Fruit fly (Drosophila melanogaster) whole organism, embryonic: ENCODE data around the gene Bace.

Experiments used
- ATbp ChIP-seq: fragments of 200-800 bp; sonication (Bioruptor generic); optimal IDR thresholded peaks from 2 replicates; lab custom pipeline; 2017; ENCODE audit warnings: missing biosample characterization, mild to moderate bottlenecking, missing genetic modification characterization, missing genetic modification reagents
- Adf1 ChIP-seq: fragments of 200-800 bp; sonication (Bioruptor generic); IDR thresholded peaks from 2 replicates; pipeline ENCODE4 v1.3.6; 2022; ENCODE audit warnings: missing biosample characterization, missing genetic modification characterization
- C15 ChIP-seq: fragments of 200-800 bp; sonication (Bioruptor generic); IDR thresholded peaks from 3 replicates; pipeline ENCODE4 v1.3.6; 2022; ENCODE audit warnings: missing biosample characterization, missing genetic modification characterization
- CG11723 ChIP-seq: fragments of 200-800 bp; sonication (Bioruptor generic); optimal IDR thresholded peaks from 2 replicates; lab custom pipeline; 2017; ENCODE audit warnings: missing biosample characterization, mild to moderate bottlenecking, missing genetic modification characterization
- CG12659 ChIP-seq: fragments of 200-800 bp; sonication (Bioruptor generic); optimal IDR thresholded peaks from 3 replicates; lab custom pipeline; 2017; ENCODE audit warnings: mild to moderate bottlenecking, missing biosample characterization, missing genetic modification reagents, missing genetic modification characterization
- CG12769 ChIP-seq: fragments of 200-800 bp; sonication (Bioruptor generic); optimal IDR thresholded peaks from 2 replicates; lab custom pipeline; 2019; ENCODE audit warnings: missing biosample characterization, mild to moderate bottlenecking, missing genetic modification characterization, moderate library complexity
- CG13775 ChIP-seq: fragments of 200-800 bp; sonication (Bioruptor generic); optimal IDR thresholded peaks from 3 replicates; lab custom pipeline; 2017; ENCODE audit warnings: missing biosample characterization, mild to moderate bottlenecking, missing genetic modification characterization
- CG1647 ChIP-seq: fragments of 200-800 bp; sonication (Bioruptor generic); optimal IDR thresholded peaks from 3 replicates; lab custom pipeline; 2016; ENCODE audit warnings: missing biosample characterization, missing genetic modification characterization
- CG16863 ChIP-seq: fragments of 200-800 bp; sonication (Bioruptor generic); optimal IDR thresholded peaks from 3 replicates; lab custom pipeline; 2016; ENCODE audit warnings: missing biosample characterization, missing genetic modification characterization
- CG30431 ChIP-seq: fragments of 200-800 bp; sonication (Bioruptor generic); optimal IDR thresholded peaks from 2 replicates; lab custom pipeline; 2017; ENCODE audit warnings: missing biosample characterization, missing genetic modification characterization
- CG32772 ChIP-seq: fragments of 200-800 bp; sonication (Bioruptor generic); IDR thresholded peaks from 2 replicates; pipeline ENCODE4 v1.3.6; 2022; ENCODE audit warnings: missing biosample characterization, missing genetic modification characterization
- CG33213 ChIP-seq: fragments of 200-800 bp; sonication (Bioruptor generic); optimal IDR thresholded peaks from 3 replicates; lab custom pipeline; 2016; ENCODE audit warnings: missing biosample characterization, missing genetic modification characterization
- CG4820 ChIP-seq: fragments of 200-800 bp; sonication (Bioruptor generic); optimal IDR thresholded peaks from 3 replicates; lab custom pipeline; 2016; ENCODE audit warnings: missing biosample characterization, missing genetic modification characterization
- CG7357 ChIP-seq: fragments of 200-800 bp; sonication (Bioruptor generic); IDR thresholded peaks from 3 replicates; pipeline ENCODE4 v1.3.6; 2022; ENCODE audit warnings: missing biosample characterization, missing genetic modification characterization
- CG7786 ChIP-seq: fragments of 200-800 bp; sonication (Bioruptor generic); optimal IDR thresholded peaks from 2 replicates; lab custom pipeline; 2016; ENCODE audit warnings: missing biosample characterization, missing genetic modification characterization
- CG7839 ChIP-seq: fragments of 200-800 bp; sonication (Bioruptor generic); optimal IDR thresholded peaks from 3 replicates; lab custom pipeline; 2018; ENCODE audit warnings: missing biosample characterization, mild to moderate bottlenecking, missing genetic modification characterization, moderate library complexity
- CG7963 ChIP-seq: fragments of 200-800 bp; sonication (Bioruptor generic); IDR thresholded peaks from 3 replicates; pipeline ENCODE4 v1.3.6; 2022; ENCODE audit warnings: missing biosample characterization, missing genetic modification characterization; ENCODE audit not compliant: partially characterized antibody
- CG9727 ChIP-seq: fragments of 200-800 bp; sonication (Bioruptor generic); optimal IDR thresholded peaks from 3 replicates; lab custom pipeline; 2017; ENCODE audit warnings: missing biosample characterization, mild to moderate bottlenecking, missing genetic modification characterization
- CG9817 ChIP-seq: fragments of 200-800 bp; sonication (Bioruptor generic); optimal IDR thresholded peaks from 2 replicates; lab custom pipeline; 2018; ENCODE audit warnings: missing biosample characterization, mild to moderate bottlenecking, missing genetic modification characterization, moderate library complexity
- CG9876 ChIP-seq: fragments of 200-800 bp; sonication (Bioruptor generic); optimal IDR thresholded peaks from 2 replicates; lab custom pipeline; 2016; ENCODE audit warnings: missing biosample characterization, missing genetic modification characterization
- CG9932 ChIP-seq: fragments of 200-800 bp; sonication (Bioruptor generic); IDR thresholded peaks from 2 replicates; pipeline ENCODE4 v1.3.6; 2022; ENCODE audit warnings: missing biosample characterization, missing genetic modification characterization
- CHES-1-like ChIP-seq: fragments of 200-800 bp; sonication (Bioruptor generic); optimal IDR thresholded peaks from 2 replicates; lab custom pipeline; 2016; ENCODE audit warnings: missing biosample characterization, missing genetic modification characterization
- D19B ChIP-seq: fragments of 200-800 bp; sonication (Bioruptor generic); optimal IDR thresholded peaks from 2 replicates; lab custom pipeline; 2017; ENCODE audit warnings: missing biosample characterization, mild to moderate bottlenecking, missing genetic modification characterization
- Gug ChIP-seq: fragments of 200-800 bp; sonication (Bioruptor generic); IDR thresholded peaks from 4 replicates; pipeline ENCODE4 v1.3.6; 2022; ENCODE audit warnings: missing biosample characterization, missing genetic modification characterization
- HLH3B ChIP-seq: fragments of 200-800 bp; sonication (Bioruptor generic); IDR thresholded peaks from 2 replicates; pipeline ENCODE4 v1.3.6; 2022; ENCODE audit warnings: missing biosample characterization, missing genetic modification characterization
- Hmx ChIP-seq: fragments of 200-800 bp; sonication (Bioruptor generic); optimal IDR thresholded peaks from 2 replicates; lab custom pipeline; 2016; ENCODE audit warnings: missing biosample characterization, missing genetic modification characterization
- MBD-R2 ChIP-seq: fragments of 200-800 bp; sonication (Bioruptor generic); IDR thresholded peaks from 2 replicates; pipeline ENCODE4 v1.3.6; 2022; ENCODE audit warnings: missing biosample characterization, missing genetic modification characterization
- Max ChIP-seq: fragments of 200-800 bp; sonication (Bioruptor generic); optimal IDR thresholded peaks from 2 replicates; lab custom pipeline; 2016; ENCODE audit warnings: missing biosample characterization, mild to moderate bottlenecking, missing genetic modification characterization
- Med ChIP-seq: fragments of 200-800 bp; sonication (Bioruptor generic); peaks from one replicate; lab custom pipeline; 2016; ENCODE audit warnings: missing biosample characterization, missing genetic modification characterization, mild to moderate bottlenecking, inconsistent platforms, moderate library complexity
- Sry-δ ChIP-seq: fragments of 200-800 bp; sonication (Bioruptor generic); optimal IDR thresholded peaks from 2 replicates; lab custom pipeline; 2016; ENCODE audit warnings: missing biosample characterization, missing genetic modification characterization
- TFAM ChIP-seq: fragments of 200-800 bp; sonication (Bioruptor generic); optimal IDR thresholded peaks from 2 replicates; lab custom pipeline; 2017; ENCODE audit warnings: missing biosample characterization, missing genetic modification characterization, inconsistent platforms
- chif ChIP-seq, 2 experiments: fragments of 200-800 bp; sonication (Bioruptor generic); optimal IDR thresholded peaks; 3 replicates each; lab custom pipeline; 2016; ENCODE audit warnings: missing biosample characterization in 2 of 2, missing genetic modification characterization in 2 of 2
- corto ChIP-seq: fragments of 200-800 bp; sonication (Bioruptor generic); optimal IDR thresholded peaks from 2 replicates; lab custom pipeline; 2016; ENCODE audit warnings: missing biosample characterization, mild to moderate bottlenecking, missing genetic modification characterization, moderate library complexity
- crc ChIP-seq: fragments of 200-800 bp; sonication (Bioruptor generic); optimal IDR thresholded peaks from 2 replicates; lab custom pipeline; 2016; ENCODE audit warnings: missing biosample characterization, missing genetic modification characterization
- gsb-n ChIP-seq: fragments of 200-800 bp; sonication (Bioruptor generic); optimal IDR thresholded peaks from 3 replicates; lab custom pipeline; 2018; ENCODE audit warnings: missing biosample characterization, mild to moderate bottlenecking, missing genetic modification characterization
- hbn ChIP-seq: fragments of 200-800 bp; sonication (Bioruptor generic); IDR thresholded peaks from 2 replicates; pipeline ENCODE4 v1.3.6; 2022; ENCODE audit warnings: missing biosample characterization, missing genetic modification characterization; ENCODE audit not compliant: partially characterized antibody
- hkb ChIP-seq, 2 experiments: fragments of 200-800 bp in 1 of 2; fragments of >200 bp in 1 of 2; sonication (Bioruptor generic) in 1 of 2; IDR thresholded peaks in 1 of 2; optimal IDR thresholded peaks in 1 of 2; 2 replicates each; pipeline versions ENCODE4 v1.3.6 to Lab custom; 2017 to 2022; ENCODE audit warnings: missing biosample characterization in 1 of 2, missing genetic modification characterization in 1 of 2
- ind ChIP-seq: fragments of 200-800 bp; sonication (Bioruptor generic); optimal IDR thresholded peaks from 3 replicates; lab custom pipeline; 2016; ENCODE audit warnings: missing biosample characterization, missing genetic modification characterization
- kah ChIP-seq: fragments of 200-800 bp; sonication (Bioruptor generic); optimal IDR thresholded peaks from 2 replicates; lab custom pipeline; 2018; ENCODE audit warnings: missing biosample characterization, mild to moderate bottlenecking, missing genetic modification characterization
- maf-S ChIP-seq: fragments of 200-800 bp; sonication (Bioruptor generic); optimal IDR thresholded peaks from 2 replicates; lab custom pipeline; 2016; ENCODE audit warnings: missing biosample characterization, missing genetic modification characterization
- nerfin-1 ChIP-seq: fragments of 200-800 bp; sonication (Bioruptor generic); optimal IDR thresholded peaks from 3 replicates; lab custom pipeline; 2019; ENCODE audit warnings: missing biosample characterization, mild to moderate bottlenecking, missing genetic modification characterization, moderate library complexity
- nmo ChIP-seq: fragments of 200-800 bp; sonication (Bioruptor generic); optimal IDR thresholded peaks from 2 replicates; lab custom pipeline; 2018; ENCODE audit warnings: missing biosample characterization, mild to moderate bottlenecking, missing genetic modification characterization, moderate library complexity
- nom ChIP-seq: fragments of 200-800 bp; sonication (Bioruptor generic); optimal IDR thresholded peaks from 2 replicates; lab custom pipeline; 2017; ENCODE audit warnings: missing biosample characterization, missing genetic modification characterization, mild to moderate bottlenecking, moderate library complexity, missing genetic modification reagents
- onecut ChIP-seq: fragments of 200-800 bp; sonication (Bioruptor generic); IDR thresholded peaks from 2 replicates; pipeline ENCODE4 v1.3.6; 2022; ENCODE audit warnings: missing biosample characterization, missing genetic modification characterization
- peb ChIP-seq: fragments of 200-800 bp; sonication (Bioruptor generic); IDR thresholded peaks from 2 replicates; pipeline ENCODE4 v1.3.6; 2022; ENCODE audit warnings: missing biosample characterization, missing genetic modification characterization
- pnt ChIP-seq: fragments of 200-800 bp; sonication (Bioruptor generic); optimal IDR thresholded peaks from 3 replicates; lab custom pipeline; 2016; ENCODE audit warnings: missing biosample characterization, missing genetic modification characterization
- row ChIP-seq: fragments of 200-800 bp; sonication (Bioruptor generic); IDR thresholded peaks from 3 replicates; pipeline ENCODE4 v1.3.6; 2022; ENCODE audit warnings: missing biosample characterization, missing genetic modification characterization
- shn ChIP-seq: fragments of 200-800 bp; sonication (Bioruptor generic); optimal IDR thresholded peaks from 3 replicates; lab custom pipeline; 2016; ENCODE audit warnings: missing biosample characterization, missing genetic modification characterization
- tx ChIP-seq: fragments of 200-800 bp; sonication (Bioruptor generic); optimal IDR thresholded peaks from 2 replicates; lab custom pipeline; 2016; ENCODE audit warnings: missing biosample characterization, missing genetic modification characterization
- wek ChIP-seq: fragments of 200-800 bp; sonication (Bioruptor generic); optimal IDR thresholded peaks from 3 replicates; lab custom pipeline; 2018; ENCODE audit warnings: missing biosample characterization, mild to moderate bottlenecking, missing genetic modification characterization, moderate library complexity
- yki ChIP-seq: fragments of >200 bp; optimal IDR thresholded peaks from 3 replicates; lab custom pipeline; 2018

Bace gene

dm6 chr2L:8473448-8473847 is 22.7 kb downstream of the Bace start (continued):
- TF ChIP-seq onecut (GFP tag; lab: Robert Waterston, UW) (0 out of 2 replicates have a peak, but pooled peaks have one; percentile 6), Adf1 (no peak), maf-S (peak; percentile 6), hbn (no peak), CG1647 (GFP tag; lab: Kevin White, UChicago) (peak; percentile 19), corto (GFP tag; lab: Kevin White, UChicago) (no peak), HLH3B (GFP tag; lab: Robert Waterston, UW) (peak; percentile 36; the same call in 1 of the 2 replicates), Med (GFP tag; lab: Kevin White, UChicago) (peak; percentile 89), peb (GFP tag; lab: Robert Waterston, UW) (peak; percentile 38; the same call in 1 of the 2 replicates), CG7786 (no peak), yki (lab: Kevin White, UChicago) (no peak), nerfin-1 (tag; lab: Kevin White, UChicago) (peak; percentile 24), nmo (GFP tag; lab: Kevin White, UChicago) (peak; percentile 62), Hmx (GFP tag; lab: Kevin White, UChicago) (no peak), CG7963 (GFP tag; lab: Robert Waterston, UW) (no peak), CG11723 (GFP tag; lab: Kevin White, UChicago) (peak; percentile 25), CG13775 (GFP tag; lab: Kevin White, UChicago) (peak; percentile 22), CG32772 (GFP tag; lab: Robert Waterston, UW) (peak; percentile 66; the same call in 1 of the 2 replicates), gsb-n (tag; lab: Kevin White, UChicago) (peak; percentile 39), CG33213 (GFP tag; lab: Kevin White, UChicago) (peak; percentile 13), CG9817 (peak; percentile 7), D19B (no peak), CG16863 (GFP tag; lab: Kevin White, UChicago) (no peak), CG4820 (GFP tag; lab: Kevin White, UChicago) (peak; percentile 35), CG7357 (GFP tag; lab: Robert Waterston, UW) (peak; percentile 57; the same call in 2 of the 3 replicates), CG12659 (no peak), shn (no peak), row (peak; percentile 71), nom (GFP tag; lab: Kevin White, UChicago) (peak; percentile 77), Gug (GFP tag; lab: Robert Waterston, UW) (peak; percentile 71), ATbp (GFP tag; lab: Kevin White, UChicago) (peak; percentile 26), C15 (GFP tag; lab: Robert Waterston, UW) (no peak), CG9876 (GFP tag; lab: Kevin White, UChicago) (no peak), CG7839 (tag; lab: Kevin White, UChicago) (peak; percentile 65), CG9932 (GFP tag; lab: Robert Waterston, UW) (no peak), crc (GFP tag; lab: Kevin White, UChicago) (no peak), Sry-δ (GFP tag; lab: Kevin White, UChicago) (no peak), CHES-1-like (GFP tag; lab: Kevin White, UChicago) (no peak), MBD-R2 (GFP tag; lab: Robert Waterston, UW) (0 out of 2 replicates have a peak, but pooled peaks have one; percentile 5), TFAM (GFP tag; lab: Kevin White, UChicago) (no peak), hkb (optimal IDR thresholded peaks at IDR 0.05; lab: Kevin White, UChicago) (no peak), hkb (GFP tag; IDR thresholded peaks at IDR 0.05; lab: Robert Waterston, UW) (peak; percentile 60), kah (no peak), pnt (GFP tag; lab: Kevin White, UChicago) (no peak), CG9727 (GFP tag; lab: Kevin White, UChicago) (peak; percentile 66), CG30431 (GFP tag; lab: Kevin White, UChicago) (peak; percentile 37), wek (no peak), CG12769 (no peak), Max (peak; percentile 13), chif (GFP tag; optimal IDR thresholded peaks at IDR 0.05; lab: Kevin White, UChicago) (peak in 1 of 2 experiments; percentile 24), tx (no peak), ind (GFP tag; lab: Kevin White, UChicago) (peak; percentile 50)
